Fruit fly (Drosophila melanogaster): Measurements from ENCODE around the gene Rtel1.
A peak's percentile ranks its signal among the peaks of the same experiment; 100 is the strongest.

The Rtel1 gene

dm6 chrX:5718476-5719012 is 29.0 kb upstream of the Rtel1 start (continued):
- peak; percentile 78 for TF ChIP-seq Ada2b (GFP tag; IDR thresholded peaks at IDR 0.05)
- TF ChIP-seq Meics (GFP tag; optimal IDR thresholded peaks at IDR 0.05): peak; percentile 80
- TF ChIP-seq CG11504 (tag; optimal IDR thresholded peaks at IDR 0.05): peak; percentile 71
- no peak for TF ChIP-seq Dp (GFP tag; optimal IDR thresholded peaks at IDR 0.05)
- TF ChIP-seq hkb (optimal IDR thresholded peaks at IDR 0.05): no peak
- TF ChIP-seq hkb (GFP tag; IDR thresholded peaks at IDR 0.05): peak; percentile 64; the same call in 1 of the 2 replicates
- TF ChIP-seq sqz (GFP tag; optimal IDR thresholded peaks at IDR 0.05): peak; percentile 42
- TF ChIP-seq Adf1 (GFP tag; IDR thresholded peaks at IDR 0.05): peak; percentile 50
- TF ChIP-seq CG15601 (tag; optimal IDR thresholded peaks at IDR 0.05): no peak
- TF ChIP-seq Max (GFP tag; optimal IDR thresholded peaks at IDR 0.05): peak; percentile 1
- peak; percentile 84 for TF ChIP-seq rib (GFP tag; IDR thresholded peaks at IDR 0.05)
- TF ChIP-seq CG6175 (GFP tag; IDR thresholded peaks at IDR 0.05): peak; percentile 64; the same call in 2 of the 3 replicates
- TF ChIP-seq CG15696 (tag; optimal IDR thresholded peaks at IDR 0.05): no peak
- no peak for TF ChIP-seq CG10321 (GFP tag; IDR thresholded peaks at IDR 0.05)
- TF ChIP-seq CG11456 (GFP tag; IDR thresholded peaks at IDR 0.05): peak; percentile 79
- TF ChIP-seq CG8944 (GFP tag; optimal IDR thresholded peaks at IDR 0.05): no peak
- peak; percentile 8 for TF ChIP-seq CG12299 (tag; optimal IDR thresholded peaks at IDR 0.05)
- TF ChIP-seq CG30403 (GFP tag; optimal IDR thresholded peaks at IDR 0.05): peak; percentile 52
- TF ChIP-seq Sox100B (GFP tag; optimal IDR thresholded peaks at IDR 0.05): no peak
- TF ChIP-seq Xbp1 (GFP tag; optimal IDR thresholded peaks at IDR 0.05): peak; percentile 43
- TF ChIP-seq HHEX (GFP tag; optimal IDR thresholded peaks at IDR 0.05): peak; percentile 71
- TF ChIP-seq E2f1 (GFP tag; IDR thresholded peaks at IDR 0.05): peak; percentile 41; the same call in 1 of the 2 replicates
- TF ChIP-seq dan (GFP tag; IDR thresholded peaks at IDR 0.05): no peak
- no peak for TF ChIP-seq zen2 (GFP tag; IDR thresholded peaks at IDR 0.05; ENCODE audit: partially characterized antibody)
- no peak for TF ChIP-seq CG1529 (GFP tag; optimal IDR thresholded peaks at IDR 0.05)
- no peak for TF ChIP-seq Myb (GFP tag; optimal IDR thresholded peaks at IDR 0.05)
- no peak for TF ChIP-seq NK7.1 (GFP tag; optimal IDR thresholded peaks at IDR 0.05)
- 0 out of 2 replicates have a peak, but pooled peaks have one; percentile 34 for TF ChIP-seq CkIIα-i1 (GFP tag; IDR thresholded peaks at IDR 0.05)
- TF ChIP-seq CG3407 (GFP tag; optimal IDR thresholded peaks at IDR 0.05): no peak
- no peak for TF ChIP-seq Mes4 (GFP tag; optimal IDR thresholded peaks at IDR 0.05)
- peak; percentile 70 for TF ChIP-seq cwo (GFP tag; optimal IDR thresholded peaks at IDR 0.05)
- TF ChIP-seq vvl (GFP tag; IDR thresholded peaks at IDR 0.05): peak; percentile 76
- TF ChIP-seq NFAT (GFP tag; IDR thresholded peaks at IDR 0.05): peak; percentile 61; the same call in 1 of the 2 replicates
- peak; percentile 86 for TF ChIP-seq sd (tag; optimal IDR thresholded peaks at IDR 0.05)
- peak; percentile 64 for TF ChIP-seq unpg (GFP tag; optimal IDR thresholded peaks at IDR 0.05)
- TF ChIP-seq sima (GFP tag; optimal IDR thresholded peaks at IDR 0.05): no peak
- no peak for TF ChIP-seq jumu (GFP tag; optimal IDR thresholded peaks at IDR 0.05)
- no peak for TF ChIP-seq CG7987 (GFP tag; optimal IDR thresholded peaks at IDR 0.05)
- TF ChIP-seq bigmax (GFP tag; optimal IDR thresholded peaks at IDR 0.05): no peak
- peak; percentile 58; the same call in 1 of the 2 replicates for TF ChIP-seq ttk (GFP tag; IDR thresholded peaks at IDR 0.05)
- peak; percentile 88 for TF ChIP-seq Dbx (GFP tag; IDR thresholded peaks at IDR 0.05)
- TF ChIP-seq ftz-f1 (GFP tag; optimal IDR thresholded peaks at IDR 0.05): no peak
- TF ChIP-seq NC2α (GFP tag; optimal IDR thresholded peaks at IDR 0.05): no peak
- no peak for TF ChIP-seq emc (GFP tag; optimal IDR thresholded peaks at IDR 0.05)
- no peak for TF ChIP-seq Bgb (GFP tag; IDR thresholded peaks at IDR 0.05; ENCODE audit: partially characterized antibody)
- no peak for TF ChIP-seq mld (GFP tag; IDR thresholded peaks at IDR 0.05; ENCODE audit: partially characterized antibody)
- TF ChIP-seq Usf (GFP tag; optimal IDR thresholded peaks at IDR 0.05): no peak
- TF ChIP-seq wdn (GFP tag; IDR thresholded peaks at IDR 0.05): peak; percentile 69
- no peak for TF ChIP-seq CG13123 (GFP tag; optimal IDR thresholded peaks at IDR 0.05)
- no peak for TF ChIP-seq Dll (GFP tag; IDR thresholded peaks at IDR 0.05; ENCODE audit: partially characterized antibody)
- no peak for TF ChIP-seq Dfd (GFP tag; optimal IDR thresholded peaks at IDR 0.05)

Measured in whole organism, embryonic.